Fruit fly (Drosophila melanogaster): Measurements from ENCODE around the gene Kaz.

The Kaz gene

dm6 chr3R:24810844-24811625 is 18.7 kb downstream of the Kaz start (continued):
- TF ChIP-seq danr (GFP tag; IDR thresholded peaks at IDR 0.05) (peak; percentile 75), Dip2 (GFP tag; IDR thresholded peaks at IDR 0.05) (peak; percentile 47; the same call in 1 of the 2 replicates), hb (GFP tag; IDR thresholded peaks at IDR 0.05; ENCODE audit: partially characterized antibody) (no peak), cato (GFP tag; optimal IDR thresholded peaks at IDR 0.05; ENCODE audit: borderline replicate concordance) (peak; percentile 65), CG2199 (GFP tag; IDR thresholded peaks at IDR 0.05) (peak; percentile 77; the same call in 2 of the 3 replicates), gt (GFP tag; IDR thresholded peaks at IDR 0.05) (no peak), Fer3 (tag; optimal IDR thresholded peaks at IDR 0.05) (peak; percentile 90), Mrtf (GFP tag; IDR thresholded peaks at IDR 0.05) (peak; percentile 89), CG14441 (GFP tag; IDR thresholded peaks at IDR 0.05) (peak; percentile 91), CG1233 (GFP tag; optimal IDR thresholded peaks at IDR 0.05) (peak; percentile 83), trh (GFP tag; optimal IDR thresholded peaks at IDR 0.05) (no peak), NfI (GFP tag; optimal IDR thresholded peaks at IDR 0.05) (peak; percentile 93), pros (GFP tag; optimal IDR thresholded peaks at IDR 0.05) (no peak), Optix (GFP tag; IDR thresholded peaks at IDR 0.05) (peak; percentile 89), ken (GFP tag; IDR thresholded peaks at IDR 0.05) (peak; percentile 89), Poxn (GFP tag; IDR thresholded peaks at IDR 0.05) (peak; percentile 60; the same call in 1 of the 2 replicates), CG17385 (GFP tag; optimal IDR thresholded peaks at IDR 0.05) (peak; percentile 89), lab (GFP tag; optimal IDR thresholded peaks at IDR 0.05) (peak; percentile 95), grau (tag; optimal IDR thresholded peaks at IDR 0.05) (peak; percentile 91), sim (GFP tag; IDR thresholded peaks at IDR 0.05) (0 out of 2 replicates have a peak, but pooled peaks have one; percentile 12), ap (GFP tag; IDR thresholded peaks at IDR 0.05) (peak; percentile 79), prd (optimal IDR thresholded peaks at IDR 0.05) (no peak), prd (GFP tag; IDR thresholded peaks at IDR 0.05) (peak; percentile 86), Hmx (GFP tag; optimal IDR thresholded peaks at IDR 0.05) (peak; percentile 3), tap (tag; optimal IDR thresholded peaks at IDR 0.05) (peak; percentile 90), CG8281 (tag; optimal IDR thresholded peaks at IDR 0.05) (peak; percentile 73), CG3726 (GFP tag; IDR thresholded peaks at IDR 0.05) (peak; percentile 53; the same call in 1 of the 3 replicates), Mad (GFP tag; optimal IDR thresholded peaks at IDR 0.05) (peak; percentile 86), bab2 (GFP tag; optimal IDR thresholded peaks at IDR 0.05) (peak; percentile 86), HLH4C (GFP tag; IDR thresholded peaks at IDR 0.05; ENCODE audit: partially characterized antibody) (no peak), cwo (GFP tag; optimal IDR thresholded peaks at IDR 0.05) (peak; percentile 85), Meics (GFP tag; optimal IDR thresholded peaks at IDR 0.05) (peak; percentile 89), CHES-1-like (GFP tag; optimal IDR thresholded peaks at IDR 0.05) (peak; percentile 82), CG12744 (GFP tag; optimal IDR thresholded peaks at IDR 0.05) (peak; percentile 82), fd64A (GFP tag; optimal IDR thresholded peaks at IDR 0.05) (peak; percentile 69), lbe (GFP tag; optimal IDR thresholded peaks at IDR 0.05) (peak; percentile 76), sens-2 (GFP tag; IDR thresholded peaks at IDR 0.05) (peak; percentile 71; the same call in 1 of the 2 replicates), HLHmδ (GFP tag; optimal IDR thresholded peaks at IDR 0.05) (no peak), CG17328 (GFP tag; IDR thresholded peaks at IDR 0.05) (peak; percentile 86), Neu2 (GFP tag; optimal IDR thresholded peaks at IDR 0.05; ENCODE audit: borderline replicate concordance) (no peak), kay (GFP tag; optimal IDR thresholded peaks at IDR 0.05) (peak; percentile 73), Stat92E (GFP tag; optimal IDR thresholded peaks at IDR 0.05) (peak in 1 of 3 experiments; percentile 6), E2f2 (GFP tag; IDR thresholded peaks at IDR 0.05) (peak; percentile 66), CG4707 (GFP tag; optimal IDR thresholded peaks at IDR 0.05) (peak; percentile 69), CG3995 (GFP tag; optimal IDR thresholded peaks at IDR 0.05) (peak; percentile 54), CG4617 (GFP tag; optimal IDR thresholded peaks at IDR 0.05; ENCODE audit: borderline replicate concordance) (peak; percentile 36), ftz-f1 (GFP tag; optimal IDR thresholded peaks at IDR 0.05) (peak; percentile 40), HLH3B (GFP tag; IDR thresholded peaks at IDR 0.05) (peak; percentile 89), Ssrp (tag; optimal IDR thresholded peaks at IDR 0.05) (peak; percentile 79)

All from whole organism, embryonic.